Worm (Caenorhabditis elegans) whole organism, young adult: ENCODE measurements around the gene mpst-3.

Source experiments
- B0336.3 ChIP-seq: fragments of 200-800 bp; sonication (Bioruptor generic); IDR thresholded peaks from 2 replicates; pipeline ENCODE4 v1.3.6; 2022; ENCODE audit warnings: missing genetic modification characterization, missing compliant biosample characterization
- C17E4.6 ChIP-seq: fragments of 200-800 bp; sonication (Bioruptor generic); IDR thresholded peaks from 2 replicates; pipeline ENCODE4 v1.3.6; 2022; ENCODE audit warnings: missing genetic modification reagents, missing genetic modification characterization, missing compliant biosample characterization
- F10E7.11 ChIP-seq: sonication (generic microtip); optimal IDR thresholded peaks from 2 replicates; lab custom pipeline; 2017; ENCODE audit warnings: mild to moderate bottlenecking, missing genetic modification characterization, moderate library complexity, missing compliant biosample characterization
- F23B12.7 ChIP-seq: sonication (generic microtip); optimal IDR thresholded peaks from 2 replicates; lab custom pipeline; 2017; ENCODE audit warnings: missing genetic modification characterization, mild to moderate bottlenecking, missing compliant biosample characterization, antibody characterized with exemption, moderate library complexity; ENCODE audit not compliant: insufficient read depth
- F33H1.4 ChIP-seq: fragments of 200-800 bp; sonication (Bioruptor generic); IDR thresholded peaks from 2 replicates; pipeline ENCODE4 v1.3.6; 2022; ENCODE audit warnings: missing genetic modification reagents, missing genetic modification characterization, missing compliant biosample characterization
- F57C9.4 ChIP-seq: sonication (generic microtip); optimal IDR thresholded peaks from 2 replicates; lab custom pipeline; 2017; ENCODE audit warnings: mild to moderate bottlenecking, missing genetic modification characterization, missing compliant biosample characterization
- K11D2.4 ChIP-seq: fragments of 200-800 bp; sonication (Bioruptor generic); IDR thresholded peaks from 2 replicates; pipeline ENCODE4 v1.3.6; 2022; ENCODE audit warnings: missing genetic modification reagents, missing genetic modification characterization, missing compliant biosample characterization
- K12H6.12 ChIP-seq: fragments of 200-800 bp; sonication (Bioruptor generic); optimal IDR thresholded peaks from 2 replicates; lab custom pipeline; 2018; ENCODE audit warnings: mild to moderate bottlenecking, missing genetic modification characterization, missing compliant biosample characterization
- T26A5.8 ChIP-seq: sonication (generic microtip); optimal IDR thresholded peaks from 2 replicates; lab custom pipeline; 2016; ENCODE audit warnings: missing genetic modification characterization, missing compliant biosample characterization
- Y53G8AR.9 ChIP-seq: fragments of 200-800 bp; sonication (Bioruptor generic); conservative IDR thresholded peaks from 2 replicates; pipeline ENCODE4 v1.3.6; 2022; ENCODE audit warnings: missing genetic modification reagents, missing genetic modification characterization, missing compliant biosample characterization
- Y95B8A.8 ChIP-seq: fragments of 200-800 bp; sonication (Bioruptor generic); IDR thresholded peaks from 2 replicates; pipeline ENCODE4 v1.3.6; 2022; ENCODE audit warnings: missing genetic modification reagents, missing genetic modification characterization, missing compliant biosample characterization
- akir-1 ChIP-seq: fragments of 200-800 bp; sonication (Bioruptor generic); optimal IDR thresholded peaks from 2 replicates; lab custom pipeline; 2018; ENCODE audit warnings: mild to moderate bottlenecking, missing genetic modification characterization, moderate library complexity, missing compliant biosample characterization
- aptf-3 ChIP-seq: fragments of 200-800 bp; sonication (Bioruptor generic); IDR thresholded peaks from 2 replicates; pipeline ENCODE4 v1.3.6; 2022; ENCODE audit warnings: missing genetic modification characterization, missing compliant biosample characterization
- attf-5 ChIP-seq: fragments of 200-800 bp; sonication (Bioruptor generic); optimal IDR thresholded peaks from 2 replicates; lab custom pipeline; 2018; ENCODE audit warnings: mild to moderate bottlenecking, missing genetic modification characterization, missing compliant biosample characterization
- bed-2 ChIP-seq: fragments of 200-800 bp; sonication (Bioruptor generic); IDR thresholded peaks from 2 replicates; pipeline ENCODE4 v1.3.6; 2022; ENCODE audit warnings: missing genetic modification reagents, missing genetic modification characterization, missing compliant biosample characterization
- ccch-3 ChIP-seq: fragments of 200-800 bp; sonication (Bioruptor generic); optimal IDR thresholded peaks from 2 replicates; lab custom pipeline; 2018; ENCODE audit warnings: mild to moderate bottlenecking, missing genetic modification characterization, missing compliant biosample characterization
- chd-7 ChIP-seq: sonication (generic microtip); optimal IDR thresholded peaks from 2 replicates; lab custom pipeline; 2016; ENCODE audit warnings: mild to moderate bottlenecking, missing genetic modification characterization, moderate library complexity, missing compliant biosample characterization
- dox-1 ChIP-seq: fragments of 200-800 bp; sonication (Bioruptor generic); IDR thresholded peaks from 2 replicates; pipeline ENCODE4 v1.3.6; 2022; ENCODE audit warnings: missing genetic modification reagents, missing genetic modification characterization, missing compliant biosample characterization
- ets-4 ChIP-seq: fragments of 200-800 bp; sonication (Bioruptor generic); optimal IDR thresholded peaks from 2 replicates; lab custom pipeline; 2018; ENCODE audit warnings: mild to moderate bottlenecking, missing genetic modification characterization, missing compliant biosample characterization
- hlh-26 ChIP-seq: fragments of 200-800 bp; sonication (Bioruptor generic); conservative IDR thresholded peaks from 2 replicates; pipeline ENCODE4 v1.3.6; 2022; ENCODE audit warnings: missing genetic modification reagents, missing genetic modification characterization, missing compliant biosample characterization
- hmg-1.2 ChIP-seq: fragments of 200-800 bp; sonication (Bioruptor generic); IDR thresholded peaks from 2 replicates; pipeline ENCODE4 v1.3.6; 2022; ENCODE audit warnings: missing genetic modification reagents, missing genetic modification characterization, missing compliant biosample characterization
- hrde-1 ChIP-seq: sonication (generic microtip); optimal IDR thresholded peaks from 2 replicates; lab custom pipeline; 2016; ENCODE audit warnings: missing genetic modification characterization, mild to moderate bottlenecking, missing compliant biosample characterization, moderate library complexity, missing genotype, missing genetic modification reagents, borderline replicate concordance
- let-526 ChIP-seq: fragments of 200-800 bp; sonication (Bioruptor generic); IDR thresholded peaks from 2 replicates; pipeline ENCODE4 v1.3.6; 2022; ENCODE audit warnings: missing genetic modification reagents, missing genetic modification characterization, missing compliant biosample characterization
- let-607 ChIP-seq, 2 experiments: fragments of 200-800 bp in 1 of 2; sonication (Bioruptor generic) in 1 of 2; sonication (generic microtip) in 1 of 2; optimal IDR thresholded peaks; 2 replicates each; lab custom pipeline; 2016 to 2018; ENCODE audit warnings: mild to moderate bottlenecking in 2 of 2, missing compliant biosample characterization in 2 of 2, missing genetic modification characterization in 2 of 2, moderate library complexity in 2 of 2, missing genotype in 1 of 2
- lin-54 ChIP-seq: fragments of 200-800 bp; sonication (Bioruptor generic); optimal IDR thresholded peaks from 2 replicates; lab custom pipeline; 2018; ENCODE audit warnings: mild to moderate bottlenecking, missing genetic modification characterization, missing compliant biosample characterization
- lsy-27 ChIP-seq: sonication (generic microtip); optimal IDR thresholded peaks from 2 replicates; lab custom pipeline; 2017; ENCODE audit warnings: missing genetic modification characterization, mild to moderate bottlenecking, missing compliant biosample characterization, antibody characterized with exemption, missing genotype, borderline replicate concordance; ENCODE audit not compliant: insufficient read depth
- madf-10 ChIP-seq: sonication (generic microtip); optimal IDR thresholded peaks from 2 replicates; lab custom pipeline; 2016; ENCODE audit warnings: mild to moderate bottlenecking, missing genetic modification characterization, missing compliant biosample characterization
- madf-3 ChIP-seq: fragments of 200-800 bp; sonication (Bioruptor generic); IDR thresholded peaks from 2 replicates; pipeline ENCODE4 v1.3.6; 2022; ENCODE audit warnings: missing genetic modification reagents, missing genetic modification characterization, missing compliant biosample characterization
- mcd-1 ChIP-seq: fragments of 200-800 bp; sonication (Bioruptor generic); IDR thresholded peaks from 2 replicates; pipeline ENCODE4 v1.3.6; 2022; ENCODE audit warnings: missing genetic modification reagents, missing genetic modification characterization, missing compliant biosample characterization
- mxl-1 ChIP-seq: sonication (generic microtip); optimal IDR thresholded peaks from 2 replicates; lab custom pipeline; 2016; ENCODE audit warnings: missing genetic modification characterization, missing compliant biosample characterization
- nhr-80 ChIP-seq: sonication (generic microtip); optimal IDR thresholded peaks from 2 replicates; lab custom pipeline; 2016; ENCODE audit warnings: missing genetic modification characterization, missing compliant biosample characterization
- nhr-90 ChIP-seq: sonication (generic microtip); optimal IDR thresholded peaks from 2 replicates; lab custom pipeline; 2016; ENCODE audit warnings: missing genotype, mild to moderate bottlenecking, missing genetic modification characterization, missing compliant biosample characterization
- pha-4 ChIP-seq: fragments of 150-350 bp; sonication (generic microtip); optimal IDR thresholded peaks from 2 replicates; lab custom pipeline; 2014; ENCODE audit warnings: missing biosample characterization, missing genetic modification reagents, missing genetic modification characterization
- sdz-38 ChIP-seq: sonication (generic microtip); optimal IDR thresholded peaks from 2 replicates; lab custom pipeline; 2016; ENCODE audit warnings: missing genotype, missing genetic modification characterization, missing compliant biosample characterization
- sea-2 ChIP-seq: fragments of 200-800 bp; sonication (Bioruptor generic); IDR thresholded peaks from 2 replicates; pipeline ENCODE4 v1.3.6; 2022; ENCODE audit warnings: missing genetic modification characterization, missing compliant biosample characterization
- snpc-4 ChIP-seq, 5 experiments: fragments of 150-350 bp in 1 of 5; sonication (generic microtip) in 4 of 5; optimal IDR thresholded peaks; 2 replicates each; lab custom pipeline; 2014 to 2018; ENCODE audit warnings: missing genetic modification characterization in 5 of 5, missing biosample characterization in 3 of 5, antibody characterized with exemption in 2 of 5, mild to moderate bottlenecking in 2 of 5, missing compliant biosample characterization in 2 of 5, missing genotype in 2 of 5, moderate library complexity in 2 of 5, missing genetic modification reagents in 1 of 5
- somi-1 ChIP-seq: fragments of 200-800 bp; sonication (Bioruptor generic); optimal IDR thresholded peaks from 2 replicates; lab custom pipeline; 2018; ENCODE audit warnings: mild to moderate bottlenecking, missing genetic modification characterization, missing compliant biosample characterization
- tbp1 ChIP-seq: fragments of 200-800 bp; sonication (Bioruptor generic); optimal IDR thresholded peaks from 2 replicates; lab custom pipeline; 2018; ENCODE audit warnings: mild to moderate bottlenecking, missing genetic modification characterization, missing compliant biosample characterization
- xnd-1 ChIP-seq: sonication (generic microtip); optimal IDR thresholded peaks from 2 replicates; lab custom pipeline; 2016; ENCODE audit warnings: missing genotype, missing genetic modification reagents, missing genetic modification characterization, missing compliant biosample characterization
- zfh-2 ChIP-seq: fragments of 200-800 bp; sonication (Bioruptor generic); conservative IDR thresholded peaks from 2 replicates; pipeline ENCODE4 v1.3.6; 2022; ENCODE audit warnings: missing genetic modification reagents, missing genetic modification characterization, missing compliant biosample characterization
- ztf-26 ChIP-seq: sonication (generic microtip); optimal IDR thresholded peaks from 2 replicates; lab custom pipeline; 2017; ENCODE audit warnings: missing genetic modification characterization, missing compliant biosample characterization
- ztf-28 ChIP-seq: fragments of 200-800 bp; sonication (Bioruptor generic); IDR thresholded peaks from 2 replicates; pipeline ENCODE4 v1.3.6; 2022; ENCODE audit warnings: missing genetic modification reagents, missing genetic modification characterization, missing compliant biosample characterization

The mpst-3 gene

ce11 chrV:14895557-14895956, at the start of gene mpst-3:
mpst-3 (plus strand) TSS chrV:14895647.
- peak; percentile 75 for TF ChIP-seq dox-1
- peak; percentile 45 for TF ChIP-seq ets-4 (GFP tag; lab: Kevin White, UChicago)
- TF ChIP-seq tbp1 (GFP tag; lab: Kevin White, UChicago): peak; percentile 17
- 0 out of 2 replicates have a peak, but pooled peaks have one; percentile 33 for TF ChIP-seq B0336.3 (GFP tag; lab: Robert Waterston, UW)
- TF ChIP-seq nhr-80 (tag; lab: Kevin White, UChicago): peak; percentile 96
- peak; percentile 57 to 89 for TF ChIP-seq let-607 (tag; optimal IDR thresholded peaks at IDR 0.05; lab: Kevin White, UChicago)
- TF ChIP-seq F33H1.4 (GFP tag; lab: Robert Waterston, UW): no peak
- TF ChIP-seq hmg-1.2: peak; percentile 61; the same call in 1 of the 2 replicates
- no peak for TF ChIP-seq lsy-27 (tag; lab: Kevin White, UChicago)
- no peak for TF ChIP-seq snpc-4 (GFP tag; optimal IDR thresholded peaks at IDR 0.05; lab: Kevin White, UChicago)
- peak in 2 of 4 experiments; percentile 18 to 26 for TF ChIP-seq snpc-4 (tag; optimal IDR thresholded peaks at IDR 0.05; lab: Kevin White, UChicago)
- TF ChIP-seq mxl-1 (tag; lab: Kevin White, UChicago): no peak
- peak; percentile 30 for TF ChIP-seq attf-5
- peak; percentile 17 for TF ChIP-seq lin-54 (GFP tag; lab: Kevin White, UChicago)

DNA sequence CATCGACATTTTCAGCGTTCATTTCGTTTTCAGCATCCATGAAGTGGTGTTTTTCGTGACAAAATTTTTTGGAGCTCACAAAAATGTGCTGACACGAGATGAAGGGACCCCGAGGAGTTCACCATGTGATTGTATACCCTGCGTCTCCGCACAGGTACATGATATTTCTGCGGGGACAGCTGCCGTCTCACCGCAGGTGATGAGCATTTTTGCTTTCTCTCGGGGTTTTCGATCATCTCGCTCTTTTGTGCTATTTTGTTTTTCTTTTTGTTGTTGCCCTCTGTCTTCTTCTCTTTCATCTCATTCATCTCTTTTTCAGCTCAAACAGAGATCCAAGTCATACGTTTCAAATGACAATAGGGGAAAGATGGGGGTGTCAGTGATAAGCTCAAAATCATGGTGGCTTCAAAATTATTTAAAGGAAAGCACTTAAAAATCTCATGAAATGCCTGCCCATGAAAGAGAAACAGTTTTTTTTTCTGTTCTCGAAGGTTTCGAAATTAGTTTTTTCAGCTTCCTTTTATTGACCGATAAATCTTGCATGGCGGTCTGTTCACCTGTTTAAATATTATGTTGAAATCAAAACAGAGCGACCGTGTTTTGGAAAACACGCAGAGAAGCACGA, 48.0 kb upstream of the mpst-3 start, which contains the start of gene ret-1:
ret-1 (minus strand) TSS at position 123 of the 625 bp plus-strand sequence.
- TF ChIP-seq F10E7.11 (tag; lab: Kevin White, UChicago): no peak
- TF ChIP-seq lsy-27 (tag; lab: Kevin White, UChicago): no peak
- no peak for TF ChIP-seq hlh-26 (GFP tag; lab: Robert Waterston, UW)
- TF ChIP-seq F57C9.4 (tag; lab: Kevin White, UChicago): no peak
- TF ChIP-seq let-526: 0 out of 2 replicates have a peak, but pooled peaks have one; percentile 46
- no peak for TF ChIP-seq snpc-4 (GFP tag; optimal IDR thresholded peaks at IDR 0.05; lab: Kevin White, UChicago)
- no peak for TF ChIP-seq snpc-4 (tag; optimal IDR thresholded peaks at IDR 0.05; lab: Kevin White, UChicago)
- peak; percentile 51; the same call in 1 of the 2 replicates for TF ChIP-seq hmg-1.2
- TF ChIP-seq bed-2: no peak
- no peak for TF ChIP-seq T26A5.8
- TF ChIP-seq hrde-1 (tag; lab: Kevin White, UChicago): no peak
- no peak for TF ChIP-seq aptf-3 (GFP tag; lab: Robert Waterston, UW)
- no peak for TF ChIP-seq akir-1 (GFP tag; lab: Kevin White, UChicago)
- no peak for TF ChIP-seq ztf-26 (tag; lab: Kevin White, UChicago)
- TF ChIP-seq somi-1 (GFP tag; lab: Kevin White, UChicago): peak; percentile 34
- no peak for TF ChIP-seq F33H1.4 (GFP tag; lab: Robert Waterston, UW)
- TF ChIP-seq K12H6.12: peak; percentile 20
- no peak for TF ChIP-seq F23B12.7 (tag; lab: Kevin White, UChicago)
- TF ChIP-seq madf-10 (tag; lab: Kevin White, UChicago): no peak
- TF ChIP-seq nhr-90 (tag; lab: Kevin White, UChicago): peak; percentile 14
- no peak for TF ChIP-seq Y95B8A.8
- 0 out of 2 replicates have a peak, but pooled peaks have one; percentile 41 for TF ChIP-seq B0336.3 (GFP tag; lab: Robert Waterston, UW)
- TF ChIP-seq lin-54 (GFP tag; lab: Kevin White, UChicago): peak; percentile 3
- no peak for TF ChIP-seq ccch-3
- TF ChIP-seq chd-7 (tag; lab: Kevin White, UChicago): peak; percentile 58
- TF ChIP-seq K11D2.4: no peak; the same call in 1 of the 2 replicates
- no peak for TF ChIP-seq pha-4 (tag; lab: Kevin White, UChicago)
- no peak for TF ChIP-seq attf-5
- TF ChIP-seq zfh-2 (GFP tag; lab: Robert Waterston, UW): 0 out of 2 replicates have a peak, but pooled peaks have one; percentile 14
- 0 out of 2 replicates have a peak, but pooled peaks have one; percentile 57 for TF ChIP-seq madf-3 (GFP tag; lab: Robert Waterston, UW)
- TF ChIP-seq ztf-28 (GFP tag; lab: Robert Waterston, UW): no peak
- TF ChIP-seq Y53G8AR.9 (GFP tag; lab: Robert Waterston, UW): 0 out of 2 replicates have a peak, but pooled peaks have one; percentile 19
- TF ChIP-seq mcd-1 (GFP tag; lab: Robert Waterston, UW): no peak
- TF ChIP-seq C17E4.6 (GFP tag; lab: Robert Waterston, UW): 0 out of 2 replicates have a peak, but pooled peaks have one; percentile 35
- TF ChIP-seq xnd-1 (tag; lab: Kevin White, UChicago): no peak
- no peak for TF ChIP-seq sdz-38
- TF ChIP-seq dox-1: peak; percentile 30; the same call in 1 of the 2 replicates
- TF ChIP-seq sea-2 (GFP tag; lab: Robert Waterston, UW): no peak
- TF ChIP-seq let-607 (tag; optimal IDR thresholded peaks at IDR 0.05; lab: Kevin White, UChicago): no peak
